Worm (Caenorhabditis elegans) whole organism, late embryonic: ENCODE data around the gene F54H5.3.

Experiments used
- C38D4.7 ChIP-seq: fragments of 200-800 bp; sonication (Bioruptor generic); optimal IDR thresholded peaks from 2 replicates; lab custom pipeline; 2018; ENCODE audit warnings: mild to moderate bottlenecking, missing genetic modification characterization, moderate library complexity, missing compliant biosample characterization
- T23F11.4 ChIP-seq: fragments of 200-800 bp; sonication (Bioruptor generic); optimal IDR thresholded peaks from 2 replicates; lab custom pipeline; 2018; ENCODE audit warnings: mild to moderate bottlenecking, missing genetic modification characterization, missing compliant biosample characterization
- ama-1 ChIP-seq: fragments of 150-350 bp; optimal IDR thresholded peaks from 2 replicates; lab custom pipeline; 2014
- ceh-48 ChIP-seq: sonication (generic microtip); optimal IDR thresholded peaks from 2 replicates; lab custom pipeline; 2016; ENCODE audit warnings: missing genetic modification characterization, inconsistent platforms, missing compliant biosample characterization
- fkh-10 ChIP-seq: fragments of 150-350 bp; optimal IDR thresholded peaks from 2 replicates; lab custom pipeline; 2014; ENCODE audit warnings: missing biosample characterization, missing genetic modification reagents, missing genetic modification characterization
- pax-1 ChIP-seq: fragments of 150-350 bp; optimal IDR thresholded peaks from 2 replicates; lab custom pipeline; 2014; ENCODE audit warnings: missing biosample characterization, missing genetic modification characterization
- pha-4 ChIP-seq: fragments of 150-350 bp; optimal IDR thresholded peaks from 2 replicates; lab custom pipeline; 2018; ENCODE audit warnings: missing biosample characterization, missing genetic modification reagents, missing genetic modification characterization
- tbx-7 ChIP-seq: sonication (generic microtip); optimal IDR thresholded peaks from 2 replicates; lab custom pipeline; 2016; ENCODE audit warnings: missing genotype, missing genetic modification characterization, missing compliant biosample characterization
- zip-5 ChIP-seq: sonication (generic microtip); optimal IDR thresholded peaks from 2 replicates; lab custom pipeline; 2016; ENCODE audit warnings: missing genetic modification characterization, missing compliant biosample characterization

- no peak for TF ChIP-seq ceh-48 (tag; lab: Kevin White, UChicago)
- TF ChIP-seq pax-1 (tag; lab: Kevin White, UChicago), result no peak
- TF ChIP-seq zip-5 (tag; lab: Kevin White, UChicago), result no peak
- no peak for TF ChIP-seq tbx-7
- no peak for TF ChIP-seq ama-1
- TF ChIP-seq pha-4, result no peak
- no peak for TF ChIP-seq fkh-10 (GFP tag; lab: Kevin White, UChicago)
- TF ChIP-seq T23F11.4, result no peak
- TF ChIP-seq C38D4.7 (GFP tag; lab: Kevin White, UChicago), result no peak
These were observed 32.6 kb upstream of the F54H5.3 start, which contains the start of gene vps-32.1 for ce11 chrII:6589408-6589807.
